Fruit fly (Drosophila melanogaster): Measurements from ENCODE around the gene Vps33B.

Gene Vps33B

DNA sequence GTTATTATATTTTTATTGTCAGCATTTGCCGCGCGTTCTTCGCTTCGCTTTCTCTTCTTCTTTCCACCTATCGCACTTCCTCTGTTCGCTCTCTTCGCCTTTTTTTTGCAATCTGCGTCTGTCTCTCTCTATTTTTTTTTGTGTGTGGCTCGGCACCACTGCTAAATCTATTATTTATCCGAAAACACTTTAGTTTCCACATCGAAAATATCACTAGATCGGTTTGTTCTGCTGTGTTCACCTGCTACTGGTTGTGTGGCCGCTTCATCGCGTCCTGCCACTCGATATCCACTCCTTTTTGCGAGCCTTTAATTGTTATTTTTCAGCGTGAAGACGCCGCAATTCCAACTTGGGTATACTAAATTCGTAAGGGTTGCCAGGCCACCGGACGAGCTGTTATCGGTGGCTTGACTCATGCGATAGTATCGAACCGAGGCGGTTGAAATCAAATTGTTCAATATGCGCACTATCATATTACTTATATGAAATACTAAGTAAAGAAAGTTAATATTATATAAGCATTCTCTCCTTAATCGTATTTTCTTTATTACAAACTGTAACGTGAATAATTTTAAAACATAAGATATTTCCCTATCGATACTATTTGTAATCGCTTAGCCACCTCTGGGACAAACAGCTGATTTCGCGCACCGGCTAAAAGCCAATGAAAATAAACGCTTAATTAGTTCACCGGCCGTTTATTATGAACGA is 9.3 kb downstream of the Vps33B start, which contains the start of the genes XNP, CG42488 and CG5116 (continued):
- peak; percentile 99 for TF ChIP-seq CG34224 (GFP tag; IDR thresholded peaks at IDR 0.05; ENCODE audit: partially characterized antibody)
- peak; percentile 66 for TF ChIP-seq CG13424 (tag; optimal IDR thresholded peaks at IDR 0.05)
- peak; percentile 36 for TF ChIP-seq tin (GFP tag; optimal IDR thresholded peaks at IDR 0.05)
- no peak for TF ChIP-seq CG16815 (GFP tag; optimal IDR thresholded peaks at IDR 0.05)
- peak; percentile 41 for TF ChIP-seq CG10979 (tag; optimal IDR thresholded peaks at IDR 0.05)
- TF ChIP-seq Med (GFP tag) = peak; percentile 91
- TF ChIP-seq CG15479 (GFP tag; optimal IDR thresholded peaks at IDR 0.05) = no peak
- peak; percentile 37; the same call in 1 of the 2 replicates for TF ChIP-seq CG11247 (GFP tag; IDR thresholded peaks at IDR 0.05)
- no peak for TF ChIP-seq CG15601 (tag; optimal IDR thresholded peaks at IDR 0.05)
- TF ChIP-seq Sox100B (GFP tag; optimal IDR thresholded peaks at IDR 0.05) = no peak
- no peak for TF ChIP-seq TFAM (GFP tag; optimal IDR thresholded peaks at IDR 0.05)
- TF ChIP-seq NFAT (GFP tag; IDR thresholded peaks at IDR 0.05) = peak; percentile 74
- peak; percentile 97 for TF ChIP-seq Opbp (GFP tag; IDR thresholded peaks at IDR 0.05; ENCODE audit: partially characterized antibody)
- TF ChIP-seq corto (GFP tag; optimal IDR thresholded peaks at IDR 0.05) = no peak
- TF ChIP-seq dmrt11E (tag; optimal IDR thresholded peaks at IDR 0.05) = peak; percentile 48
- TF ChIP-seq CG10543 (GFP tag; optimal IDR thresholded peaks at IDR 0.05) = peak; percentile 72
- TF ChIP-seq bab2 (GFP tag; optimal IDR thresholded peaks at IDR 0.05) = peak; percentile 11
- no peak for TF ChIP-seq NC2α (GFP tag; optimal IDR thresholded peaks at IDR 0.05)
- no peak for TF ChIP-seq tx (GFP tag; optimal IDR thresholded peaks at IDR 0.05)
- TF ChIP-seq Elba2 (GFP tag; optimal IDR thresholded peaks at IDR 0.05) = peak; percentile 1
- peak; percentile 99 for TF ChIP-seq CG13287 (GFP tag; IDR thresholded peaks at IDR 0.05; ENCODE audit: partially characterized antibody)
- peak; percentile 30; the same call in 1 of the 2 replicates for TF ChIP-seq CG9215 (GFP tag; IDR thresholded peaks at IDR 0.05)
- TF ChIP-seq Rfx (GFP tag; IDR thresholded peaks at IDR 0.05) = peak; percentile 72
- TF ChIP-seq Trl (optimal IDR thresholded peaks at IDR 0.05) = peak in 1 of 2 experiments; percentile 54
- TF ChIP-seq Trl (GFP tag; optimal IDR thresholded peaks at IDR 0.05) = no peak
- TF ChIP-seq nom (GFP tag; optimal IDR thresholded peaks at IDR 0.05) = peak; percentile 94
- no peak for TF ChIP-seq CG10321 (GFP tag; IDR thresholded peaks at IDR 0.05)
- peak; percentile 92 for TF ChIP-seq sens (GFP tag)
- peak; percentile 96 for TF ChIP-seq chinmo (GFP tag; IDR thresholded peaks at IDR 0.05; ENCODE audit: partially characterized antibody)
- peak; percentile 32 for TF ChIP-seq Dek (tag; optimal IDR thresholded peaks at IDR 0.05)
- peak; percentile 62; the same call in 1 of the 2 replicates for TF ChIP-seq E2f2 (GFP tag; IDR thresholded peaks at IDR 0.05)
- TF ChIP-seq yki (optimal IDR thresholded peaks at IDR 0.05) = no peak
- TF ChIP-seq CG4328 (GFP tag; optimal IDR thresholded peaks at IDR 0.05) = peak; percentile 24
- TF ChIP-seq CG9876 (GFP tag; optimal IDR thresholded peaks at IDR 0.05) = no peak
- TF ChIP-seq Fer2 (tag; optimal IDR thresholded peaks at IDR 0.05) = peak; percentile 31
- TF ChIP-seq HHEX (GFP tag; optimal IDR thresholded peaks at IDR 0.05) = no peak
- no peak for TF ChIP-seq hkb (optimal IDR thresholded peaks at IDR 0.05)
- no peak for TF ChIP-seq hkb (GFP tag; IDR thresholded peaks at IDR 0.05)
- TF ChIP-seq CG12769 (tag; optimal IDR thresholded peaks at IDR 0.05) = no peak
- peak; percentile 34; the same call in 1 of the 2 replicates for TF ChIP-seq Taf1 (GFP tag; IDR thresholded peaks at IDR 0.05)
- no peak for TF ChIP-seq sd (tag; optimal IDR thresholded peaks at IDR 0.05)
- TF ChIP-seq CG12299 (tag; optimal IDR thresholded peaks at IDR 0.05) = no peak
- peak; percentile 98 for TF ChIP-seq CG32767 (GFP tag; IDR thresholded peaks at IDR 0.05)
- TF ChIP-seq nerfin-1 (tag; optimal IDR thresholded peaks at IDR 0.05) = peak; percentile 61
- TF ChIP-seq maf-S (GFP tag; optimal IDR thresholded peaks at IDR 0.05) = no peak
- peak; percentile 98 for TF ChIP-seq hbn (GFP tag; IDR thresholded peaks at IDR 0.05; ENCODE audit: partially characterized antibody)
- no peak for TF ChIP-seq CG10147 (GFP tag; optimal IDR thresholded peaks at IDR 0.05)
- TF ChIP-seq CG17568 (GFP tag; optimal IDR thresholded peaks at IDR 0.05) = no peak
- no peak for TF ChIP-seq CG16779 (GFP tag; IDR thresholded peaks at IDR 0.05)
- no peak for TF ChIP-seq Asciz (GFP tag; optimal IDR thresholded peaks at IDR 0.05)
